Worm (Caenorhabditis elegans) whole organism, L4 larva: ENCODE results near the gene hsp-6.

Experiments
- F10B5.3 ChIP-seq: sonication (generic microtip); optimal IDR thresholded peaks from 2 replicates; lab custom pipeline; 2016; ENCODE audit warnings: mild to moderate bottlenecking, missing genetic modification characterization, missing compliant biosample characterization
- T26A8.4 ChIP-seq: fragments of 200-800 bp; sonication (Bioruptor generic); IDR thresholded peaks from 2 replicates; pipeline ENCODE4 v1.3.6; 2022; ENCODE audit warnings: missing genetic modification characterization, missing compliant biosample characterization
- Y75B8A.6 ChIP-seq: fragments of 200-800 bp; sonication (Bioruptor generic); IDR thresholded peaks from 2 replicates; pipeline ENCODE4 v1.3.6; 2022; ENCODE audit warnings: missing genetic modification reagents, missing genetic modification characterization, missing compliant biosample characterization
- aha-1 ChIP-seq: fragments of 150-350 bp; peaks from one replicate; lab custom pipeline; 2014; ENCODE audit warnings: missing biosample characterization, missing genetic modification characterization
- aly-2 ChIP-seq: sonication (generic microtip); optimal IDR thresholded peaks from 2 replicates; lab custom pipeline; 2018; ENCODE audit warnings: missing biosample characterization, missing genetic modification characterization
- ama-1 ChIP-seq: fragments of 150-350 bp; optimal IDR thresholded peaks from 2 replicates; lab custom pipeline; 2014; ENCODE audit warnings: inconsistent platforms, mixed read lengths
- attf-4 ChIP-seq: sonication (generic microtip); optimal IDR thresholded peaks from 3 replicates; lab custom pipeline; 2017; ENCODE audit warnings: missing biosample characterization, missing genetic modification characterization
- ceh-32 ChIP-seq: sonication (generic microtip); optimal IDR thresholded peaks from 2 replicates; lab custom pipeline; 2016; ENCODE audit warnings: mild to moderate bottlenecking, missing genetic modification characterization, missing compliant biosample characterization; ENCODE audit not compliant: poor library complexity
- ceh-62 ChIP-seq: sonication (generic microtip); optimal IDR thresholded peaks from 2 replicates; lab custom pipeline; 2017; ENCODE audit warnings: missing biosample characterization, missing genetic modification characterization
- ceh-82 ChIP-seq: sonication (generic microtip); optimal IDR thresholded peaks from 2 replicates; lab custom pipeline; 2017; ENCODE audit warnings: missing biosample characterization, missing genetic modification characterization
- dmd-8 ChIP-seq: fragments of 200-800 bp; sonication (Bioruptor generic); IDR thresholded peaks from 2 replicates; pipeline ENCODE4 v1.3.6; 2022; ENCODE audit warnings: missing genetic modification characterization, missing compliant biosample characterization
- egl-27 ChIP-seq: sonication (generic microtip); optimal IDR thresholded peaks from 3 replicates; lab custom pipeline; 2017; ENCODE audit warnings: missing biosample characterization, missing genetic modification reagents, missing genetic modification characterization
- gei-8 ChIP-seq: fragments of 200-800 bp; sonication (Bioruptor generic); optimal IDR thresholded peaks from 2 replicates; lab custom pipeline; 2018; ENCODE audit warnings: mild to moderate bottlenecking, missing genetic modification characterization, missing compliant biosample characterization
- hlh-11 ChIP-seq: fragments of 200-800 bp; sonication (Bioruptor generic); optimal IDR thresholded peaks from 2 replicates; lab custom pipeline; 2018; ENCODE audit warnings: mild to moderate bottlenecking, missing genetic modification characterization, missing compliant biosample characterization
- hlh-30 ChIP-seq: sonication (generic microtip); optimal IDR thresholded peaks from 2 replicates; lab custom pipeline; 2017; ENCODE audit warnings: antibody characterized with exemption, mild to moderate bottlenecking, missing genetic modification characterization, missing compliant biosample characterization; ENCODE audit not compliant: insufficient read depth
- lim-7 ChIP-seq: fragments of 200-800 bp; sonication (Bioruptor generic); IDR thresholded peaks from 2 replicates; pipeline ENCODE4 v1.3.6; 2022; ENCODE audit warnings: missing genetic modification characterization, missing compliant biosample characterization
- lin-1 ChIP-seq: fragments of 200-800 bp; sonication (Bioruptor generic); IDR thresholded peaks from 2 replicates; pipeline ENCODE4 v1.3.6; 2022; ENCODE audit warnings: missing genetic modification reagents, missing genetic modification characterization, missing compliant biosample characterization
- lin-13 ChIP-seq: fragments of 150-350 bp; optimal IDR thresholded peaks from 2 replicates; lab custom pipeline; 2014; ENCODE audit warnings: missing biosample characterization, missing genetic modification reagents, missing genetic modification characterization
- lin-39 ChIP-seq: fragments of 150-350 bp; optimal IDR thresholded peaks from 2 replicates; lab custom pipeline; 2014; ENCODE audit warnings: missing biosample characterization, missing genetic modification reagents, missing genetic modification characterization
- lir-3 ChIP-seq: sonication (generic microtip); optimal IDR thresholded peaks from 2 replicates; lab custom pipeline; 2016; ENCODE audit warnings: mild to moderate bottlenecking, missing genetic modification characterization, missing compliant biosample characterization
- lsy-2 ChIP-seq, 2 experiments: fragments of 150-350 bp in 1 of 2; sonication (generic microtip) in 1 of 2; optimal IDR thresholded peaks; 2 replicates each; lab custom pipeline; 2014 to 2017; ENCODE audit warnings: missing biosample characterization in 2 of 2, missing genetic modification characterization in 2 of 2
- madf-5 ChIP-seq, 2 experiments: fragments of 200-800 bp; sonication (Bioruptor generic); IDR thresholded peaks; 2 replicates each; pipeline ENCODE4 v1.3.6; 2022; ENCODE audit warnings: missing compliant biosample characterization in 2 of 2, missing genetic modification characterization in 2 of 2
- mdl-1 ChIP-seq, 2 experiments: fragments of 150-350 bp in 1 of 2; sonication (generic microtip) in 1 of 2; optimal IDR thresholded peaks; 2 replicates each; lab custom pipeline; 2014 to 2017; ENCODE audit warnings: missing biosample characterization in 2 of 2, missing genetic modification characterization in 2 of 2
- mep-1 ChIP-seq: fragments of 150-350 bp; sonication (generic microtip); optimal IDR thresholded peaks from 3 replicates; lab custom pipeline; 2014; ENCODE audit warnings: missing biosample characterization, missing genetic modification characterization
- mes-2 ChIP-seq: sonication (generic microtip); optimal IDR thresholded peaks from 2 replicates; lab custom pipeline; 2016; ENCODE audit warnings: missing genotype, mild to moderate bottlenecking, missing genetic modification characterization, missing compliant biosample characterization; ENCODE audit not compliant: poor library complexity, severe bottlenecking
- mxl-2 ChIP-seq: fragments of 200-800 bp; sonication (Bioruptor generic); conservative IDR thresholded peaks from 2 replicates; pipeline ENCODE4 v1.3.6; 2022; ENCODE audit warnings: missing genetic modification reagents, missing genetic modification characterization, missing compliant biosample characterization
- mxl-3 ChIP-seq: fragments of 200-800 bp; sonication (Bioruptor generic); optimal IDR thresholded peaks from 2 replicates; lab custom pipeline; 2018; ENCODE audit warnings: mild to moderate bottlenecking, missing genetic modification characterization, missing compliant biosample characterization
- nhr-25 ChIP-seq: sonication (generic microtip); optimal IDR thresholded peaks from 2 replicates; lab custom pipeline; 2017; ENCODE audit warnings: missing genetic modification characterization, mild to moderate bottlenecking, missing compliant biosample characterization, antibody characterized with exemption, moderate library complexity, borderline replicate concordance; ENCODE audit not compliant: insufficient read depth
- nhr-28 ChIP-seq: fragments of 150-350 bp; optimal IDR thresholded peaks from 2 replicates; lab custom pipeline; 2014; ENCODE audit warnings: missing biosample characterization, missing genetic modification characterization
- nhr-77 ChIP-seq: fragments of 150-350 bp; optimal IDR thresholded peaks from 2 replicates; lab custom pipeline; 2014; ENCODE audit warnings: missing biosample characterization, missing genetic modification characterization
- pha-4 ChIP-seq, 2 experiments: fragments of 150-350 bp in 1 of 2; fragments of 200-800 bp in 1 of 2; sonication (Bioruptor generic) in 1 of 2; IDR thresholded peaks in 1 of 2; optimal IDR thresholded peaks in 1 of 2; 2 replicates each; pipeline versions ENCODE4 v1.3.6 to Lab custom; 2014 to 2022; ENCODE audit warnings: missing genetic modification characterization in 2 of 2, missing genetic modification reagents in 2 of 2, missing biosample characterization in 1 of 2, missing compliant biosample characterization in 1 of 2
- set-16 ChIP-seq: fragments of 200-800 bp; sonication (Bioruptor generic); IDR thresholded peaks from 2 replicates; pipeline ENCODE4 v1.3.6; 2022; ENCODE audit warnings: missing genetic modification reagents, missing genetic modification characterization, missing compliant biosample characterization
- snpc-1.2 ChIP-seq: fragments of 200-800 bp; sonication (Bioruptor generic); IDR thresholded peaks from 2 replicates; pipeline ENCODE4 v1.3.6; 2022; ENCODE audit warnings: missing genetic modification reagents, missing genetic modification characterization, missing compliant biosample characterization
- snpc-4 ChIP-seq: fragments of 150-350 bp; optimal IDR thresholded peaks from 2 replicates; lab custom pipeline; 2014; ENCODE audit warnings: missing biosample characterization, missing genetic modification characterization
- tag-97 ChIP-seq: fragments of 200-800 bp; sonication (Bioruptor generic); IDR thresholded peaks from 2 replicates; pipeline ENCODE4 v1.3.6; 2022; ENCODE audit warnings: missing genetic modification characterization, missing compliant biosample characterization
- tra-1 ChIP-seq: fragments of 200-800 bp; sonication (Bioruptor generic); IDR thresholded peaks from 2 replicates; pipeline ENCODE4 v1.3.6; 2022; ENCODE audit warnings: missing genetic modification reagents, missing genetic modification characterization, missing compliant biosample characterization
- unc-62 ChIP-seq, 3 experiments: fragments of 150-350 bp in 1 of 3; sonication (generic microtip); optimal IDR thresholded peaks in 2 of 3; peaks in 1 of 3; 1 replicate in 1 of 3; 2 replicates in 2 of 3; lab custom pipeline; 2014 to 2017; ENCODE audit warnings: missing biosample characterization in 3 of 3, missing genetic modification characterization in 3 of 3, missing genetic modification reagents in 3 of 3, missing genotype in 1 of 3
- vab-7 ChIP-seq: fragments of 200-800 bp; sonication (Bioruptor generic); IDR thresholded peaks from 2 replicates; pipeline ENCODE4 v1.3.6; 2022; ENCODE audit warnings: missing genetic modification reagents, missing genetic modification characterization, missing compliant biosample characterization

The hsp-6 gene

ce11 chrV:4820601-4821000, 6.0 kb downstream of the hsp-6 start (continued):
- peak; percentile 18 for TF ChIP-seq mep-1 (tag; lab: Kevin White, UChicago)
- TF ChIP-seq lsy-2 (tag; optimal IDR thresholded peaks at IDR 0.05; lab: Kevin White, UChicago) = peak in 1 of 2 experiments; percentile 14
- TF ChIP-seq attf-4 (tag; lab: Kevin White, UChicago) = no peak
- peak; percentile 43 for TF ChIP-seq mes-2 (tag; lab: Kevin White, UChicago)
- no peak for TF ChIP-seq vab-7 (GFP tag; lab: Robert Waterston, UW)
- TF ChIP-seq aha-1 (tag; lab: Kevin White, UChicago) = peak; percentile 57
- TF ChIP-seq hlh-30 (tag; lab: Kevin White, UChicago) = peak; percentile 75
- TF ChIP-seq lin-39 = no peak
- TF ChIP-seq lir-3 (tag; lab: Kevin White, UChicago) = no peak
- TF ChIP-seq nhr-77 = peak; percentile 30

ce11 chrV:4818563-4818962, 8.0 kb downstream of the hsp-6 start, which contains the start of gene ccep-97:
TSS of gene ccep-97 (minus strand) at chrV:4818663.
- TF ChIP-seq madf-5 (GFP tag; IDR thresholded peaks at IDR 0.05; lab: Robert Waterston, UW) (no peak), F10B5.3 (no peak), ceh-82 (tag; lab: Kevin White, UChicago) (no peak), mdl-1 (tag; optimal IDR thresholded peaks at IDR 0.05; lab: Kevin White, UChicago) (no peak), lin-1 (no peak), aly-2 (tag; lab: Kevin White, UChicago) (no peak), mep-1 (tag; lab: Kevin White, UChicago) (no peak), gei-8 (GFP tag; lab: Kevin White, UChicago) (no peak), ama-1 (lab: Kevin White, UChicago) (peak; percentile 49), dmd-8 (GFP tag; lab: Robert Waterston, UW) (no peak), pha-4 (GFP tag; IDR thresholded peaks at IDR 0.05; lab: Robert Waterston, UW) (peak; percentile 17; the same call in 1 of the 2 replicates), pha-4 (tag; optimal IDR thresholded peaks at IDR 0.05; lab: Kevin White, UChicago) (no peak), ceh-62 (tag; lab: Kevin White, UChicago) (no peak), mxl-2 (GFP tag; lab: Robert Waterston, UW) (no peak), egl-27 (tag; lab: Kevin White, UChicago) (no peak), nhr-77 (no peak), snpc-1.2 (GFP tag; lab: Robert Waterston, UW) (no peak), hlh-11 (no peak), T26A8.4 (GFP tag; lab: Robert Waterston, UW) (no peak), nhr-25 (tag; lab: Kevin White, UChicago) (no peak), Y75B8A.6 (GFP tag; lab: Robert Waterston, UW) (no peak), aha-1 (tag; lab: Kevin White, UChicago) (no peak), snpc-4 (tag; lab: Kevin White, UChicago) (no peak), unc-62 (GFP tag; optimal IDR thresholded peaks at IDR 0.05 in 1 of 2; lab: Kevin White, UChicago) (no peak), unc-62 (tag; optimal IDR thresholded peaks at IDR 0.05; lab: Kevin White, UChicago) (no peak), tag-97 (GFP tag; lab: Robert Waterston, UW) (no peak), nhr-28 (tag; lab: Kevin White, UChicago) (peak; percentile 20), lir-3 (tag; lab: Kevin White, UChicago) (no peak), tra-1 (GFP tag; lab: Robert Waterston, UW) (no peak), ceh-32 (tag; lab: Kevin White, UChicago) (no peak), lin-13 (GFP tag; lab: Kevin White, UChicago) (no peak), lim-7 (0 out of 2 replicates have a peak, but pooled peaks have one; percentile 55), mxl-3 (GFP tag; lab: Kevin White, UChicago) (no peak)

- no peak for TF ChIP-seq set-16 (GFP tag; lab: Robert Waterston, UW)
Measured at ce11 chrV:4813825-4814224, 12.7 kb downstream of the hsp-6 start.
